Worm (Caenorhabditis elegans): Measurements from ENCODE around the gene twk-12.

- TF ChIP-seq F13H6.1 (tag; optimal IDR thresholded peaks at IDR 0.05) (no peak), madf-2 (tag; optimal IDR thresholded peaks at IDR 0.05) (no peak), elt-2 (tag; optimal IDR thresholded peaks at IDR 0.05) (no peak), fax-1 (tag; optimal IDR thresholded peaks at IDR 0.05) (no peak), nhr-11 (tag; optimal IDR thresholded peaks at IDR 0.05) (no peak), ref-2 (tag; optimal IDR thresholded peaks at IDR 0.05) (no peak)
Measured at ce11 chrV:10708346-10708745, 41.0 kb downstream of the twk-12 start.

Data from whole organism, late embryonic.